Worm (Caenorhabditis elegans) whole organism, L4 larva: ENCODE data around the gene srh-300.

ENCODE experiments used
- D1046.2 ChIP-seq: fragments of 200-800 bp; sonication (Bioruptor generic); IDR thresholded peaks from 2 replicates; pipeline ENCODE4 v1.3.6; 2022; ENCODE audit warnings: missing genetic modification characterization, missing compliant biosample characterization
- F10B5.3 ChIP-seq: sonication (generic microtip); optimal IDR thresholded peaks from 2 replicates; lab custom pipeline; 2016; ENCODE audit warnings: mild to moderate bottlenecking, missing genetic modification characterization, missing compliant biosample characterization
- F49E8.2 ChIP-seq: sonication (generic microtip); optimal IDR thresholded peaks from 2 replicates; lab custom pipeline; 2016; ENCODE audit warnings: missing compliant biosample characterization, mild to moderate bottlenecking, missing genetic modification characterization, borderline replicate concordance
- R02D3.7 ChIP-seq: fragments of 150-350 bp; sonication (generic microtip); optimal IDR thresholded peaks from 3 replicates; lab custom pipeline; 2014; ENCODE audit warnings: missing biosample characterization, missing genetic modification characterization
- aly-2 ChIP-seq: sonication (generic microtip); optimal IDR thresholded peaks from 2 replicates; lab custom pipeline; 2018; ENCODE audit warnings: missing biosample characterization, missing genetic modification characterization
- ceh-28 ChIP-seq: fragments of 150-350 bp; optimal IDR thresholded peaks from 2 replicates; lab custom pipeline; 2014; ENCODE audit warnings: missing biosample characterization, missing genetic modification reagents, missing genetic modification characterization
- ceh-82 ChIP-seq: sonication (generic microtip); optimal IDR thresholded peaks from 2 replicates; lab custom pipeline; 2017; ENCODE audit warnings: missing biosample characterization, missing genetic modification characterization
- ces-1 ChIP-seq: fragments of 150-350 bp; sonication (generic microtip); optimal IDR thresholded peaks from 4 replicates; lab custom pipeline; 2014; ENCODE audit warnings: missing biosample characterization, missing genetic modification reagents, missing genetic modification characterization
- ctbp-1 ChIP-seq: fragments of 200-800 bp; sonication (Bioruptor generic); IDR thresholded peaks from 2 replicates; pipeline ENCODE4 v1.3.6; 2022; ENCODE audit warnings: missing genetic modification reagents, missing genetic modification characterization, missing compliant biosample characterization
- daf-8 ChIP-seq: fragments of 200-800 bp; sonication (Bioruptor generic); IDR thresholded peaks from 2 replicates; pipeline ENCODE4 v1.3.6; 2022; ENCODE audit warnings: missing genetic modification characterization, missing compliant biosample characterization
- dmd-9 ChIP-seq: fragments of 200-800 bp; sonication (Bioruptor generic); IDR thresholded peaks from 2 replicates; pipeline ENCODE4 v1.3.6; 2022; ENCODE audit warnings: missing genetic modification reagents, missing genetic modification characterization, missing compliant biosample characterization
- dpl-1 ChIP-seq: fragments of 150-350 bp; optimal IDR thresholded peaks from 2 replicates; lab custom pipeline; 2014; ENCODE audit warnings: missing biosample characterization, missing genetic modification reagents, missing genetic modification characterization
- egl-27 ChIP-seq: sonication (generic microtip); optimal IDR thresholded peaks from 3 replicates; lab custom pipeline; 2017; ENCODE audit warnings: missing biosample characterization, missing genetic modification reagents, missing genetic modification characterization
- gei-8 ChIP-seq: fragments of 200-800 bp; sonication (Bioruptor generic); optimal IDR thresholded peaks from 2 replicates; lab custom pipeline; 2018; ENCODE audit warnings: mild to moderate bottlenecking, missing genetic modification characterization, missing compliant biosample characterization
- hif-1 ChIP-seq, 2 experiments: sonication (generic microtip); optimal IDR thresholded peaks; 2 replicates each; lab custom pipeline; 2016 to 2017; ENCODE audit warnings: missing compliant biosample characterization in 2 of 2, missing genetic modification characterization in 2 of 2, missing genetic modification reagents in 2 of 2, missing genotype in 2 of 2, mild to moderate bottlenecking in 1 of 2
- hmg-1.1 ChIP-seq: fragments of 200-800 bp; sonication (Bioruptor generic); IDR thresholded peaks from 2 replicates; pipeline ENCODE4 v1.3.6; 2022; ENCODE audit warnings: missing genetic modification reagents, missing genetic modification characterization, missing compliant biosample characterization
- jun-1 ChIP-seq: fragments of 150-350 bp; optimal IDR thresholded peaks from 2 replicates; lab custom pipeline; 2014; ENCODE audit warnings: missing biosample characterization, missing genetic modification reagents, missing genetic modification characterization
- lin-1 ChIP-seq: fragments of 200-800 bp; sonication (Bioruptor generic); IDR thresholded peaks from 2 replicates; pipeline ENCODE4 v1.3.6; 2022; ENCODE audit warnings: missing genetic modification reagents, missing genetic modification characterization, missing compliant biosample characterization
- lin-13 ChIP-seq: fragments of 150-350 bp; optimal IDR thresholded peaks from 2 replicates; lab custom pipeline; 2014; ENCODE audit warnings: missing biosample characterization, missing genetic modification reagents, missing genetic modification characterization
- lin-29 ChIP-seq: fragments of 200-800 bp; sonication (Bioruptor generic); IDR thresholded peaks from 2 replicates; pipeline ENCODE4 v1.3.6; 2022; ENCODE audit warnings: missing genetic modification reagents, missing genetic modification characterization, missing compliant biosample characterization
- lin-38 ChIP-seq: fragments of 200-800 bp; sonication (Bioruptor generic); IDR thresholded peaks from 2 replicates; pipeline ENCODE4 v1.3.6; 2022; ENCODE audit warnings: missing genetic modification reagents, missing genetic modification characterization, missing compliant biosample characterization
- mdl-1 ChIP-seq, 2 experiments: fragments of 150-350 bp in 1 of 2; sonication (generic microtip) in 1 of 2; optimal IDR thresholded peaks; 2 replicates each; lab custom pipeline; 2014 to 2017; ENCODE audit warnings: missing biosample characterization in 2 of 2, missing genetic modification characterization in 2 of 2
- mxl-2 ChIP-seq: fragments of 200-800 bp; sonication (Bioruptor generic); conservative IDR thresholded peaks from 2 replicates; pipeline ENCODE4 v1.3.6; 2022; ENCODE audit warnings: missing genetic modification reagents, missing genetic modification characterization, missing compliant biosample characterization
- nhr-10 ChIP-seq: fragments of 150-350 bp; optimal IDR thresholded peaks from 2 replicates; lab custom pipeline; 2014; ENCODE audit warnings: missing biosample characterization, missing genetic modification characterization
- nhr-237 ChIP-seq: sonication (generic microtip); optimal IDR thresholded peaks from 2 replicates; lab custom pipeline; 2017; ENCODE audit warnings: missing biosample characterization, missing genetic modification characterization
- nhr-42 ChIP-seq: fragments of 200-800 bp; sonication (Bioruptor generic); IDR thresholded peaks from 2 replicates; pipeline ENCODE4 v1.3.6; 2022; ENCODE audit warnings: missing genetic modification characterization, missing compliant biosample characterization
- pha-4 ChIP-seq, 2 experiments: fragments of 150-350 bp in 1 of 2; fragments of 200-800 bp in 1 of 2; sonication (Bioruptor generic) in 1 of 2; IDR thresholded peaks in 1 of 2; optimal IDR thresholded peaks in 1 of 2; 2 replicates each; pipeline versions ENCODE4 v1.3.6 to Lab custom; 2014 to 2022; ENCODE audit warnings: missing genetic modification characterization in 2 of 2, missing genetic modification reagents in 2 of 2, missing biosample characterization in 1 of 2, missing compliant biosample characterization in 1 of 2
- php-3 ChIP-seq: fragments of 200-800 bp; sonication (Bioruptor generic); IDR thresholded peaks from 2 replicates; pipeline ENCODE4 v1.3.6; 2022; ENCODE audit warnings: missing genetic modification reagents, missing genetic modification characterization, missing compliant biosample characterization
- pqm-1 ChIP-seq: sonication (generic microtip); optimal IDR thresholded peaks from 2 replicates; lab custom pipeline; 2017; ENCODE audit warnings: missing biosample characterization, missing genetic modification characterization
- rbr-2 ChIP-seq: sonication (generic microtip); optimal IDR thresholded peaks from 2 replicates; lab custom pipeline; 2016; ENCODE audit warnings: missing genotype, missing genetic modification characterization, missing compliant biosample characterization
- sdz-12 ChIP-seq: fragments of 200-800 bp; sonication (Bioruptor generic); optimal IDR thresholded peaks from 2 replicates; lab custom pipeline; 2018; ENCODE audit warnings: mild to moderate bottlenecking, missing genetic modification characterization, missing compliant biosample characterization
- set-16 ChIP-seq: fragments of 200-800 bp; sonication (Bioruptor generic); IDR thresholded peaks from 2 replicates; pipeline ENCODE4 v1.3.6; 2022; ENCODE audit warnings: missing genetic modification reagents, missing genetic modification characterization, missing compliant biosample characterization
- snpc-4 ChIP-seq: fragments of 150-350 bp; optimal IDR thresholded peaks from 2 replicates; lab custom pipeline; 2014; ENCODE audit warnings: missing biosample characterization, missing genetic modification characterization
- unc-130 ChIP-seq: sonication (generic microtip); optimal IDR thresholded peaks from 2 replicates; lab custom pipeline; 2016; ENCODE audit warnings: missing genetic modification reagents, missing genetic modification characterization, missing compliant biosample characterization
- unc-62 ChIP-seq, 3 experiments: fragments of 150-350 bp in 1 of 3; sonication (generic microtip); optimal IDR thresholded peaks in 2 of 3; peaks in 1 of 3; 1 replicate in 1 of 3; 2 replicates in 2 of 3; lab custom pipeline; 2014 to 2017; ENCODE audit warnings: missing biosample characterization in 3 of 3, missing genetic modification characterization in 3 of 3, missing genetic modification reagents in 3 of 3, missing genotype in 1 of 3
- zip-2 ChIP-seq: fragments of 150-350 bp; optimal IDR thresholded peaks from 2 replicates; lab custom pipeline; 2014; ENCODE audit warnings: missing biosample characterization, missing genetic modification characterization

Gene srh-300

DNA sequence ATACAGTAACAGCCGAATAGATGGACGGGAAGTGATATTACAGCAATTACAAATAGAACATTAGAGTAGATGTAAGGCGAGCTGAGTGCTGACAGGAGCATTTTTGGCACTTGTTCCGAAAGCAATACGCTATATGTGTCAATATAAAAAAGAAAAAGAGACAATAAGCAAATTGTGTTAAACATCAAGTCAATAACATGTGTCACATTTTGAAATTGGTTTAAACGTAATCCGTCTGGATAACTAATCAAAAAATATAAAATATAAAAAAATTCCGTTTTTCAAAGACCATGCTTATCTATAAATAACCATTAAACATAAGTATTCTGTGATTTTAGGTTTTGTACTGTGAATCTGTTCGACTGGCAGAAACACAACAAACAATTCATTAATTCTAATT is 26.2 kb upstream of the srh-300 start, which contains the start of gene srh-288:
Gene srh-288, minus strand, starts transcription at position 101 of the 400 bp plus-strand sequence.
- TF ChIP-seq mxl-2 (GFP tag; lab: Robert Waterston, UW) (no peak), F49E8.2 (tag; lab: Kevin White, UChicago) (no peak), snpc-4 (tag; lab: Kevin White, UChicago) (no peak), daf-8 (no peak), lin-13 (GFP tag; lab: Kevin White, UChicago) (no peak), F10B5.3 (tag; lab: Kevin White, UChicago) (no peak), hmg-1.1 (GFP tag; lab: Robert Waterston, UW) (no peak), ces-1 (no peak), lin-29 (GFP tag; lab: Robert Waterston, UW) (no peak), dpl-1 (GFP tag; lab: Kevin White, UChicago) (no peak), ceh-82 (tag; lab: Kevin White, UChicago) (no peak)

DNA sequence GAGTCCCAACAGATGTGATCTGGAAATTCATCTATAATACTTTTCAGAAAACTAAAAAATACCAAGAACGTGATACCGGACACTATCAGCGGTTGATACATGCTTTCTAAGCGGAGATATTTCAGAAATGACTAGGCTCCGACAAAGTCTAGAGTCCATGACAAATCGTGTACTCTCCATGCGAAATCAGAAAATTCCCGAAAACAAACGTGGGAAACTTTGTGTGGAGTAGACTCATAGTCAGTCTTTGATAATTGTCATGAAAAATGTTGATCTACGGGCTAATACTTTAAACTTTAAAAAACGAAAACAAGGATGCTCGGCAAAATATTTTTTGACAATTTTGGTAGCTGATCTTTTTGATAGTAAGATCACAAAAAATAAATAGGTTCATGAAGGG is 23.1 kb upstream of the srh-300 start, which contains the start of gene srx-18:
Gene srx-18, minus strand, starts transcription at position 101 of the 400 bp plus-strand sequence.
- TF ChIP-seq php-3 = no peak
- TF ChIP-seq ctbp-1 (GFP tag; lab: Robert Waterston, UW) = no peak
- no peak for TF ChIP-seq nhr-10 (tag; lab: Kevin White, UChicago)
- no peak for TF ChIP-seq set-16
- TF ChIP-seq unc-62 (GFP tag; optimal IDR thresholded peaks at IDR 0.05 in 1 of 2; lab: Kevin White, UChicago) = no peak
- TF ChIP-seq unc-62 (tag; optimal IDR thresholded peaks at IDR 0.05; lab: Kevin White, UChicago) = no peak
- no peak for TF ChIP-seq jun-1
- no peak for TF ChIP-seq pha-4 (GFP tag; IDR thresholded peaks at IDR 0.05; lab: Robert Waterston, UW)
- TF ChIP-seq pha-4 (tag; optimal IDR thresholded peaks at IDR 0.05; lab: Kevin White, UChicago) = no peak
- TF ChIP-seq dmd-9 = no peak
- no peak for TF ChIP-seq R02D3.7 (tag; lab: Kevin White, UChicago)
- no peak for TF ChIP-seq sdz-12 (GFP tag; lab: Kevin White, UChicago)
- no peak for TF ChIP-seq pqm-1 (tag; lab: Kevin White, UChicago)
- TF ChIP-seq mdl-1 (tag; optimal IDR thresholded peaks at IDR 0.05; lab: Kevin White, UChicago) = no peak
- TF ChIP-seq ceh-28 (tag; lab: Kevin White, UChicago) = no peak
- TF ChIP-seq hif-1 (tag; optimal IDR thresholded peaks at IDR 0.05; lab: Kevin White, UChicago) = no peak
- TF ChIP-seq aly-2 (tag; lab: Kevin White, UChicago) = no peak

DNA sequence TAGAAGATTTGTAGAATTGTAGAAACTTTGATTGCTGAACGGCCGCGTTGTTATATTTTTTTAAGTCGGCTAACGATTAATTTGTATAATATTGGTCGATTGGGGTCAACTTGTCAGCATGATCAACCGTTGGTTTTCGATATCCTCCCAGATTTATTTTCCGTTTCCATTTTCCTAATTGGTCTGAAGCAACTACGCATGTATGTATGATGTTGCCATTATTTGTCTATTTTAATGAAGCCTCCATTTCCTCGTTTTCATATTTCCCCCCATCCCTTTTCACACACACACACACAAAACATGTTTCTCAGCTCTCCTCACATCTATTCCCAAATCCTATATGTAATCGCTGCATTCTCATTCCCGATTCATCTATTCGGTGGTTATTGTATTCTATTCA is 21.4 kb upstream of the srh-300 start, which contains the start of gene srh-287:
Gene srh-287, plus strand, starts transcription at position 301 of the 400 bp plus-strand sequence.
- TF ChIP-seq lin-38 (GFP tag; lab: Robert Waterston, UW) (no peak), sdz-12 (GFP tag; lab: Kevin White, UChicago) (no peak), R02D3.7 (tag; lab: Kevin White, UChicago) (no peak), gei-8 (GFP tag; lab: Kevin White, UChicago) (no peak), rbr-2 (tag; lab: Kevin White, UChicago) (no peak), nhr-237 (tag; lab: Kevin White, UChicago) (no peak)

DNA sequence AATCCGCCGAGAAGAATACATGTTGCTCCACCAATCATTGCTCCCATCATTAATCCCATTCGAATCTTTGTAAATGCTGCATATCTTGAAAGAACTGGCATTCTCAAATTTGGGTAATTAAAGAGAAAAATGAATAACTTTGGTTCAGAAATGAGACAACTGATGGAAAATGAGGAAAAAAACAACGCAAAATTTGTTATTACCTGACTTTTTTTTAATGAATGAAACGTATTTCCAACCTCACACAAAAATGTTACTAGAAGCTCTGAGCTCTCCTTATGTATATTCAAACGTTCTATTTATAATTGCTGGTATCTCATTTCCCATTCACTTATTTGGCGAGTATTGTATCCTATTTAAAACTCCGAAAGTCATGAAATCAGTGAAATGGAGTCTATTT is 19.4 kb upstream of the srh-300 start, which contains the start of the genes Y94A7B.11 and srh-292:
Gene Y94A7B.11, minus strand, starts transcription at position 101 of the 400 bp plus-strand sequence.
Gene srh-292, plus strand, starts transcription at position 251 of the 400 bp plus-strand sequence.
- TF ChIP-seq D1046.2 (GFP tag; lab: Robert Waterston, UW) = no peak
- TF ChIP-seq nhr-10 (tag; lab: Kevin White, UChicago) = no peak
- TF ChIP-seq nhr-42 (GFP tag; lab: Robert Waterston, UW) = no peak
- TF ChIP-seq unc-130 = no peak
- TF ChIP-seq lin-1 (GFP tag; lab: Robert Waterston, UW) = no peak
- no peak for TF ChIP-seq zip-2
- TF ChIP-seq egl-27 (tag; lab: Kevin White, UChicago) = no peak
- TF ChIP-seq snpc-4 (tag; lab: Kevin White, UChicago) = no peak
